Fruit fly (Drosophila melanogaster): ENCODE results near the gene CG18628.
A peak's percentile ranks its signal among the peaks of the same experiment; 100 is the strongest.

The CG18628 gene

dm6 chr3L:10682725-10683367 is 43.3 kb downstream of the CG18628 start (continued):
- peak; percentile 29 for TF ChIP-seq MESR4 (GFP tag; optimal IDR thresholded peaks at IDR 0.05)
- TF ChIP-seq Dp (GFP tag; optimal IDR thresholded peaks at IDR 0.05) = peak; percentile 17
- peak; percentile 99 for TF ChIP-seq CG12104 (GFP tag; optimal IDR thresholded peaks at IDR 0.05)
- TF ChIP-seq nom (GFP tag; optimal IDR thresholded peaks at IDR 0.05) = peak; percentile 87
- TF ChIP-seq CG6254 (GFP tag; optimal IDR thresholded peaks at IDR 0.05) = peak; percentile 94
- TF ChIP-seq CG14014 (GFP tag; IDR thresholded peaks at IDR 0.05) = peak; percentile 97
- TF ChIP-seq gro (GFP tag; optimal IDR thresholded peaks at IDR 0.05) = peak; percentile 37
- TF ChIP-seq CG10321 (GFP tag; IDR thresholded peaks at IDR 0.05) = peak; percentile 79
- peak; percentile 95 for TF ChIP-seq Awh (GFP tag; IDR thresholded peaks at IDR 0.05)
- peak; percentile 97 for TF ChIP-seq Usf (GFP tag; optimal IDR thresholded peaks at IDR 0.05)
- TF ChIP-seq CG11504 (tag; optimal IDR thresholded peaks at IDR 0.05) = peak; percentile 98
- TF ChIP-seq CG8924 (tag; optimal IDR thresholded peaks at IDR 0.05) = peak; percentile 99
- peak; percentile 84 for TF ChIP-seq MTF-1 (GFP tag; optimal IDR thresholded peaks at IDR 0.05; ENCODE audit: borderline replicate concordance)
- peak; percentile 56; the same call in 1 of the 2 replicates for TF ChIP-seq aop (GFP tag; IDR thresholded peaks at IDR 0.05)
- TF ChIP-seq CG3847 (GFP tag; IDR thresholded peaks at IDR 0.05) = peak; percentile 98
- TF ChIP-seq ro (GFP tag; IDR thresholded peaks at IDR 0.05) = peak; percentile 92
- no peak for TF ChIP-seq Sin3A (optimal IDR thresholded peaks at IDR 0.05)
- peak; percentile 14; the same call in 1 of the 2 replicates for TF ChIP-seq inv (GFP tag; IDR thresholded peaks at IDR 0.05; ENCODE audit: partially characterized antibody)
- peak; percentile 80 for TF ChIP-seq CG11696 (GFP tag; IDR thresholded peaks at IDR 0.05)
- peak; percentile 86 for TF ChIP-seq NFAT (GFP tag; IDR thresholded peaks at IDR 0.05)
- peak; percentile 78 for TF ChIP-seq CG3995 (GFP tag; optimal IDR thresholded peaks at IDR 0.05)
- peak; percentile 88 for TF ChIP-seq Rx (GFP tag; IDR thresholded peaks at IDR 0.05)
- peak; percentile 74 for TF ChIP-seq CG12744 (GFP tag; optimal IDR thresholded peaks at IDR 0.05)
- no peak for TF ChIP-seq prd (optimal IDR thresholded peaks at IDR 0.05)
- peak; percentile 97 for TF ChIP-seq prd (GFP tag; IDR thresholded peaks at IDR 0.05)
- no peak for TF ChIP-seq bigmax (GFP tag; optimal IDR thresholded peaks at IDR 0.05)
- 0 out of 3 replicates have a peak, but pooled peaks have one; percentile 10 for TF ChIP-seq Doc3 (GFP tag; IDR thresholded peaks at IDR 0.05; ENCODE audit: partially characterized antibody)
- peak; percentile 96 for TF ChIP-seq Aef1 (GFP tag; IDR thresholded peaks at IDR 0.05)
- peak; percentile 96 for TF ChIP-seq Gug (GFP tag; IDR thresholded peaks at IDR 0.05)
- peak; percentile 92 for TF ChIP-seq onecut (GFP tag; IDR thresholded peaks at IDR 0.05)
- TF ChIP-seq dmrt99B (tag; optimal IDR thresholded peaks at IDR 0.05) = peak; percentile 99
- peak; percentile 86 for TF ChIP-seq tup (GFP tag; optimal IDR thresholded peaks at IDR 0.05)
- TF ChIP-seq CG11695 (GFP tag; IDR thresholded peaks at IDR 0.05) = peak; percentile 99
- TF ChIP-seq CG3163 (GFP tag; optimal IDR thresholded peaks at IDR 0.05) = peak; percentile 52
- TF ChIP-seq CG3281 (GFP tag; optimal IDR thresholded peaks at IDR 0.05) = peak; percentile 99
- TF ChIP-seq CG14860 (GFP tag; IDR thresholded peaks at IDR 0.05; ENCODE audit: partially characterized antibody) = no peak
- peak; percentile 92 for TF ChIP-seq Taf1 (GFP tag; IDR thresholded peaks at IDR 0.05)
- TF ChIP-seq CG17912 (GFP tag; optimal IDR thresholded peaks at IDR 0.05) = peak; percentile 54
- peak; percentile 98 for TF ChIP-seq CG15011 (GFP tag; optimal IDR thresholded peaks at IDR 0.05)
- TF ChIP-seq CG11093 (GFP tag; IDR thresholded peaks at IDR 0.05) = peak; percentile 98
- peak; percentile 86 to 98 for TF ChIP-seq dpn (GFP tag; optimal IDR thresholded peaks at IDR 0.05)
- TF ChIP-seq danr (GFP tag; IDR thresholded peaks at IDR 0.05) = peak; percentile 97
- peak; percentile 88 for TF ChIP-seq CG13123 (GFP tag; optimal IDR thresholded peaks at IDR 0.05)
- peak; percentile 96 for TF ChIP-seq CG8290 (GFP tag; optimal IDR thresholded peaks at IDR 0.05)
- TF ChIP-seq CG8290 (tag; optimal IDR thresholded peaks at IDR 0.05) = peak; percentile 80 to 92
- peak; percentile 95 for TF ChIP-seq twi (tag; optimal IDR thresholded peaks at IDR 0.05)
- peak; percentile 91 for TF ChIP-seq wdn (GFP tag; IDR thresholded peaks at IDR 0.05)
- TF ChIP-seq Deaf1 (tag; optimal IDR thresholded peaks at IDR 0.05) = peak; percentile 89
- TF ChIP-seq Jarid2 (GFP tag; optimal IDR thresholded peaks at IDR 0.05) = peak; percentile 92
- TF ChIP-seq CG10274 (GFP tag; optimal IDR thresholded peaks at IDR 0.05) = peak; percentile 93
- peak; percentile 88 for TF ChIP-seq CG10565 (GFP tag; optimal IDR thresholded peaks at IDR 0.05)
